Worm (Caenorhabditis elegans) whole organism, early embryonic: Measurements from ENCODE around the gene dmd-7.

ENCODE experiments used
- B0310.2 ChIP-seq: sonication (generic microtip); optimal IDR thresholded peaks from 2 replicates; lab custom pipeline; 2016; ENCODE audit warnings: mild to moderate bottlenecking, missing genetic modification characterization, missing compliant biosample characterization
- F13C5.2 ChIP-seq: sonication (generic microtip); optimal IDR thresholded peaks from 2 replicates; lab custom pipeline; 2017; ENCODE audit warnings: mild to moderate bottlenecking, missing genetic modification characterization, inconsistent platforms, missing compliant biosample characterization
- aly-1 ChIP-seq: sonication (generic microtip); optimal IDR thresholded peaks from 2 replicates; lab custom pipeline; 2016; ENCODE audit warnings: missing genetic modification characterization, missing compliant biosample characterization
- ama-1 ChIP-seq: fragments of 150-350 bp; optimal IDR thresholded peaks from 2 replicates; lab custom pipeline; 2014
- ceh-36 ChIP-seq: sonication (generic microtip); optimal IDR thresholded peaks from 2 replicates; lab custom pipeline; 2016; ENCODE audit warnings: missing genetic modification characterization, inconsistent platforms, missing compliant biosample characterization
- ets-7 ChIP-seq: sonication (generic microtip); optimal IDR thresholded peaks from 2 replicates; lab custom pipeline; 2016; ENCODE audit warnings: missing genotype, missing genetic modification characterization, missing compliant biosample characterization
- flt-1 ChIP-seq: fragments of 200-800 bp; sonication (Bioruptor generic); IDR thresholded peaks from 2 replicates; pipeline ENCODE4 v1.3.6; 2022; ENCODE audit warnings: missing genetic modification characterization, missing compliant biosample characterization
- hmbx-1 ChIP-seq: sonication (generic microtip); optimal IDR thresholded peaks from 2 replicates; lab custom pipeline; 2016; ENCODE audit warnings: mild to moderate bottlenecking, missing genetic modification characterization, missing compliant biosample characterization
- hmg-4 ChIP-seq: fragments of 200-800 bp; sonication (Bioruptor generic); optimal IDR thresholded peaks from 2 replicates; lab custom pipeline; 2018; ENCODE audit warnings: mild to moderate bottlenecking, missing genetic modification characterization, missing compliant biosample characterization
- hnd-1 ChIP-seq: sonication (generic microtip); optimal IDR thresholded peaks from 2 replicates; lab custom pipeline; 2016; ENCODE audit warnings: missing genetic modification characterization, missing compliant biosample characterization
- pes-1 ChIP-seq: fragments of 200-800 bp; sonication (Bioruptor generic); IDR thresholded peaks from 2 replicates; pipeline ENCODE4 v1.3.6; 2022; ENCODE audit warnings: missing genetic modification reagents, missing genetic modification characterization, missing compliant biosample characterization
- scrt-1 ChIP-seq: fragments of 200-800 bp; sonication (Bioruptor generic); IDR thresholded peaks from 2 replicates; pipeline ENCODE4 v1.3.6; 2022; ENCODE audit warnings: missing genetic modification characterization, missing compliant biosample characterization
- tra-4 ChIP-seq: sonication (generic microtip); optimal IDR thresholded peaks from 2 replicates; lab custom pipeline; 2017; ENCODE audit warnings: missing genetic modification characterization, missing compliant biosample characterization

Gene dmd-7

ce11 chrV:6296536-6296935, 49.8 kb downstream of the dmd-7 start:
- TF ChIP-seq pes-1 (GFP tag; lab: Robert Waterston, UW), result peak; percentile 59; the same call in 1 of the 2 replicates

ce11 chrV:6301046-6301445, 54.3 kb downstream of the dmd-7 start:
- TF ChIP-seq aly-1 (tag; lab: Kevin White, UChicago) (no peak), scrt-1 (GFP tag; lab: Robert Waterston, UW) (no peak), hmbx-1 (tag; lab: Kevin White, UChicago) (no peak), ama-1 (no peak), flt-1 (no peak), ets-7 (tag; lab: Kevin White, UChicago) (no peak), B0310.2 (tag; lab: Kevin White, UChicago) (no peak), ceh-36 (no peak), hnd-1 (tag; lab: Kevin White, UChicago) (no peak), hmg-4 (GFP tag; lab: Kevin White, UChicago) (no peak), F13C5.2 (tag; lab: Kevin White, UChicago) (no peak), pes-1 (GFP tag; lab: Robert Waterston, UW) (no peak), tra-4 (tag; lab: Kevin White, UChicago) (no peak)
